Worm (Caenorhabditis elegans): ENCODE results near the gene srb-5.

srb-5 gene

DNA sequence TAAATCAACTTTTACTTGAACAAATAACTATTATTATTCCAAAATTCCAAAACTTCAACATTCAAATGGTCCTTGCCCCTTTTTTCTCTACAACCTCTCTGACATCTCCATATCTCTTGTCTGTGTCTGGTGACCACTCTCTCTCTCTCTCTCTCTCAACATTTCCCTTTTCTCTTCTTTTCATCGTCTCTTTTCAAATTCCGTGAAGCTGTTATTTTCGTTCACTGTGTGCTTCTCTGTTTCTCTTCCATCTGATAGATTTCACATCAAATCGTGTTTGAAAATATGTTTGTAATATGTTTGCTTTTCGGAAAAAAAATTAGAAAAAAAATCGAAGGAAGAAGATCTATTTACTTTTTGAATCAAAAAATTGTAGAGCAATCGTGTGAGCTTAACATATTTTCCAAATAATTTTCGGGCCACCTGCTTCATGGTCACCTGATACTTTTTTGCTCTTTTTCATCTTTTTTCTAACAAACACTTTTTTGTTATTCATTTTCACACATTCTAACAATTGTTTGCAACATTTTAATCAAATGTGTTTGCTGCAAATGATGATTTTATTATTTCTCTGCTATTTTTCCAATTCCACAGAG, 37.9 kb upstream of the srb-5 start (continued):
- TF ChIP-seq ceh-63 (GFP tag; optimal IDR thresholded peaks at IDR 0.05) = no peak
- TF ChIP-seq mdl-1 (tag; optimal IDR thresholded peaks at IDR 0.05) = no peak
- no peak for TF ChIP-seq sup-37 (GFP tag; optimal IDR thresholded peaks at IDR 0.05)
- no peak for TF ChIP-seq alr-1 (tag; optimal IDR thresholded peaks at IDR 0.05; ENCODE audit: borderline replicate concordance)
- TF ChIP-seq zip-4 (GFP tag; optimal IDR thresholded peaks at IDR 0.05) = no peak
- TF ChIP-seq nhr-11 (tag; optimal IDR thresholded peaks at IDR 0.05) = no peak
- TF ChIP-seq xbp-1 (tag; optimal IDR thresholded peaks at IDR 0.05) = no peak
- TF ChIP-seq nhr-76 (tag; optimal IDR thresholded peaks at IDR 0.05) = no peak
- TF ChIP-seq ama-1 (optimal IDR thresholded peaks at IDR 0.05) = no peak
- peak; percentile 20; the same call in 1 of the 2 replicates for TF ChIP-seq nhr-19 (GFP tag; conservative IDR thresholded peaks at IDR 0.05)
- peak in 2 of 3 experiments; percentile 11 to 23 for TF ChIP-seq dpl-1 (GFP tag; optimal IDR thresholded peaks at IDR 0.05)
- no peak for TF ChIP-seq nhr-77 (tag; optimal IDR thresholded peaks at IDR 0.05)
- no peak for TF ChIP-seq efl-3 (GFP tag; optimal IDR thresholded peaks at IDR 0.05)
- peak; percentile 85 for TF ChIP-seq lin-14 (GFP tag; optimal IDR thresholded peaks at IDR 0.05)
- TF ChIP-seq ceh-8 (GFP tag; optimal IDR thresholded peaks at IDR 0.05) = no peak
- no peak for TF ChIP-seq C34B4.2 (tag; optimal IDR thresholded peaks at IDR 0.05)
- TF ChIP-seq fkh-8 (tag; optimal IDR thresholded peaks at IDR 0.05) = peak; percentile 23
- no peak for TF ChIP-seq isw-1 (GFP tag; IDR thresholded peaks at IDR 0.05)
- no peak for TF ChIP-seq C04F5.9 (tag; optimal IDR thresholded peaks at IDR 0.05)
- no peak for TF ChIP-seq pqm-1 (tag; optimal IDR thresholded peaks at IDR 0.05)
- no peak for TF ChIP-seq lin-15B (tag; optimal IDR thresholded peaks at IDR 0.05)
- TF ChIP-seq tlp-1 (tag; optimal IDR thresholded peaks at IDR 0.05) = no peak
- TF ChIP-seq elt-2 (tag; optimal IDR thresholded peaks at IDR 0.05) = no peak
- no peak for TF ChIP-seq aha-1 (tag; optimal IDR thresholded peaks at IDR 0.05)
- no peak for TF ChIP-seq mab-9 (GFP tag; IDR thresholded peaks at IDR 0.05)
- no peak for TF ChIP-seq lin-13 (GFP tag; optimal IDR thresholded peaks at IDR 0.05)
- peak; percentile 26 for TF ChIP-seq skn-1 (tag; optimal IDR thresholded peaks at IDR 0.05)
- no peak for TF ChIP-seq hlh-4 (tag; optimal IDR thresholded peaks at IDR 0.05)
- TF ChIP-seq lsy-2 (tag; optimal IDR thresholded peaks at IDR 0.05) = peak; percentile 22 to 65
- no peak for TF ChIP-seq vab-15 (tag; optimal IDR thresholded peaks at IDR 0.05)
- TF ChIP-seq ztf-11 (tag; optimal IDR thresholded peaks at IDR 0.05) = no peak
- TF ChIP-seq lin-39 (tag; optimal IDR thresholded peaks at IDR 0.05) = no peak
- TF ChIP-seq elt-3 (tag; optimal IDR thresholded peaks at IDR 0.05) = peak in 1 of 6 experiments; percentile 45
- no peak for TF ChIP-seq jun-1 (tag; optimal IDR thresholded peaks at IDR 0.05)
- no peak for TF ChIP-seq nhr-90 (tag; optimal IDR thresholded peaks at IDR 0.05; ENCODE audit: poor library complexity)
- no peak for TF ChIP-seq hpl-2 (GFP tag; optimal IDR thresholded peaks at IDR 0.05)
- TF ChIP-seq nhr-84 (tag; optimal IDR thresholded peaks at IDR 0.05) = no peak
- TF ChIP-seq nhr-20 (tag; optimal IDR thresholded peaks at IDR 0.05) = peak; percentile 39
- no peak for TF ChIP-seq ets-5 (GFP tag; IDR thresholded peaks at IDR 0.05)
- TF ChIP-seq nhr-12 (tag; optimal IDR thresholded peaks at IDR 0.05) = no peak
- no peak for TF ChIP-seq nhr-85 (tag)
- TF ChIP-seq egl-13 (tag; optimal IDR thresholded peaks at IDR 0.05) = no peak
- TF ChIP-seq lin-35 (GFP tag; optimal IDR thresholded peaks at IDR 0.05) = peak; percentile 31 to 37
- no peak for TF ChIP-seq sox-4 (tag; optimal IDR thresholded peaks at IDR 0.05)
- no peak for TF ChIP-seq irx-1 (tag; optimal IDR thresholded peaks at IDR 0.05)
- TF ChIP-seq grh-1 (GFP tag; IDR thresholded peaks at IDR 0.05) = no peak
- peak; percentile 28 for TF ChIP-seq nhr-47 (tag; optimal IDR thresholded peaks at IDR 0.05)
- no peak for TF ChIP-seq nhr-28 (tag; optimal IDR thresholded peaks at IDR 0.05)
- TF ChIP-seq nhr-71 (tag; optimal IDR thresholded peaks at IDR 0.05) = peak; percentile 78
- TF ChIP-seq egl-27 (tag; optimal IDR thresholded peaks at IDR 0.05) = no peak
- TF ChIP-seq fkh-4 (tag; optimal IDR thresholded peaks at IDR 0.05; ENCODE audit: borderline replicate concordance) = no peak
- no peak for TF ChIP-seq fkh-10 (GFP tag; optimal IDR thresholded peaks at IDR 0.05)
- no peak for TF ChIP-seq unc-30 (tag; optimal IDR thresholded peaks at IDR 0.05)

Measured in whole organism, L1 larva.